Fruit fly (Drosophila melanogaster) whole organism, embryonic: Measurements from ENCODE around the gene HDAC4.

Experiments used
- Antp ChIP-seq: fragments of 200-800 bp; sonication (Bioruptor generic); optimal IDR thresholded peaks from 3 replicates; lab custom pipeline; 2016; ENCODE audit warnings: missing biosample characterization, missing genetic modification characterization
- CG10267 ChIP-seq: fragments of 200-800 bp; sonication (Bioruptor generic); optimal IDR thresholded peaks from 2 replicates; lab custom pipeline; 2018; ENCODE audit warnings: missing biosample characterization, mild to moderate bottlenecking, missing genetic modification characterization, moderate library complexity
- CG10543 ChIP-seq: fragments of 200-800 bp; sonication (Bioruptor generic); optimal IDR thresholded peaks from 3 replicates; lab custom pipeline; 2017; ENCODE audit warnings: missing biosample characterization, mild to moderate bottlenecking, missing genetic modification characterization, moderate library complexity
- CG11085 ChIP-seq: fragments of 200-800 bp; sonication (Bioruptor generic); IDR thresholded peaks from 2 replicates; pipeline ENCODE4 v1.3.6; 2022; ENCODE audit warnings: missing biosample characterization, missing genetic modification characterization
- CG11093 ChIP-seq: fragments of 200-800 bp; sonication (Bioruptor generic); IDR thresholded peaks from 3 replicates; pipeline ENCODE4 v1.3.6; 2022; ENCODE audit warnings: missing biosample characterization, missing genetic modification characterization
- CG12299 ChIP-seq: fragments of 200-800 bp; sonication (Bioruptor generic); optimal IDR thresholded peaks from 2 replicates; lab custom pipeline; 2018; ENCODE audit warnings: missing biosample characterization, mild to moderate bottlenecking, missing genetic modification characterization
- CG13123 ChIP-seq: fragments of 200-800 bp; sonication (Bioruptor generic); optimal IDR thresholded peaks from 2 replicates; lab custom pipeline; 2016; ENCODE audit warnings: missing biosample characterization, missing genetic modification characterization
- CG15696 ChIP-seq: fragments of 200-800 bp; sonication (Bioruptor generic); optimal IDR thresholded peaks from 2 replicates; lab custom pipeline; 2019; ENCODE audit warnings: missing biosample characterization, mild to moderate bottlenecking, missing genetic modification characterization, moderate library complexity
- CG1602 ChIP-seq: fragments of 200-800 bp; sonication (Bioruptor generic); optimal IDR thresholded peaks from 3 replicates; lab custom pipeline; 2016; ENCODE audit warnings: missing biosample characterization, missing genetic modification characterization
- CG1647 ChIP-seq: fragments of 200-800 bp; sonication (Bioruptor generic); optimal IDR thresholded peaks from 3 replicates; lab custom pipeline; 2016; ENCODE audit warnings: missing biosample characterization, missing genetic modification characterization
- CG18262 ChIP-seq: fragments of 200-800 bp; optimal IDR thresholded peaks from 3 replicates; lab custom pipeline; 2019; ENCODE audit warnings: missing biosample characterization, mild to moderate bottlenecking, missing genetic modification characterization, moderate library complexity
- CG1832 ChIP-seq: fragments of 200-800 bp; sonication (Bioruptor generic); optimal IDR thresholded peaks from 2 replicates; lab custom pipeline; 2017; ENCODE audit warnings: missing biosample characterization, mild to moderate bottlenecking, missing genetic modification characterization, inconsistent platforms
- CG2199 ChIP-seq: fragments of 200-800 bp; sonication (Bioruptor generic); IDR thresholded peaks from 3 replicates; pipeline ENCODE4 v1.3.6; 2022; ENCODE audit warnings: missing biosample characterization, missing genetic modification characterization
- CG30020 ChIP-seq: fragments of 200-800 bp; optimal IDR thresholded peaks from 2 replicates; lab custom pipeline; 2019; ENCODE audit warnings: missing biosample characterization, mild to moderate bottlenecking, missing genetic modification characterization, moderate library complexity
- CG31365 ChIP-seq: fragments of 200-800 bp; sonication (Bioruptor generic); optimal IDR thresholded peaks from 2 replicates; lab custom pipeline; 2018; ENCODE audit warnings: missing biosample characterization, mild to moderate bottlenecking, missing genetic modification characterization
- CG3281 ChIP-seq: fragments of 200-800 bp; sonication (Bioruptor generic); optimal IDR thresholded peaks from 3 replicates; lab custom pipeline; 2017; ENCODE audit warnings: missing biosample characterization, mild to moderate bottlenecking, missing genetic modification characterization
- CG4282 ChIP-seq: fragments of 200-800 bp; sonication (Bioruptor generic); optimal IDR thresholded peaks from 2 replicates; lab custom pipeline; 2016; ENCODE audit warnings: missing biosample characterization, missing genetic modification characterization
- CG4730 ChIP-seq: fragments of 200-800 bp; sonication (Bioruptor generic); IDR thresholded peaks from 2 replicates; pipeline ENCODE4 v1.3.6; 2022; ENCODE audit warnings: missing biosample characterization, missing genetic modification characterization
- CG5180 ChIP-seq: fragments of 200-800 bp; sonication (Bioruptor generic); optimal IDR thresholded peaks from 3 replicates; lab custom pipeline; 2017; ENCODE audit warnings: missing biosample characterization, missing genetic modification characterization, mild to moderate bottlenecking, moderate library complexity, missing genetic modification reagents
- CG6254 ChIP-seq: fragments of 200-800 bp; sonication (Bioruptor generic); optimal IDR thresholded peaks from 3 replicates; lab custom pipeline; 2017; ENCODE audit warnings: mild to moderate bottlenecking, missing biosample characterization, missing genetic modification reagents, missing genetic modification characterization
- CG6689 ChIP-seq: fragments of 200-800 bp; sonication (Bioruptor generic); IDR thresholded peaks from 2 replicates; pipeline ENCODE4 v1.3.6; 2022; ENCODE audit warnings: missing biosample characterization, missing genetic modification characterization
- CTCF ChIP-seq: fragments of 200-800 bp; sonication (Bioruptor generic); optimal IDR thresholded peaks from 2 replicates; lab custom pipeline; 2017; ENCODE audit warnings: missing biosample characterization, mild to moderate bottlenecking, missing genetic modification characterization, moderate library complexity
- D19A ChIP-seq: fragments of 200-800 bp; optimal IDR thresholded peaks from 3 replicates; lab custom pipeline; 2019; ENCODE audit warnings: missing biosample characterization, mild to moderate bottlenecking, missing genetic modification characterization, moderate library complexity
- Doc2 ChIP-seq: fragments of 200-800 bp; sonication (Bioruptor generic); IDR thresholded peaks from 2 replicates; pipeline ENCODE4 v1.3.6; 2022; ENCODE audit warnings: missing biosample characterization, missing genetic modification characterization
- Ets97D ChIP-seq: fragments of 200-800 bp; sonication (Bioruptor generic); optimal IDR thresholded peaks from 3 replicates; lab custom pipeline; 2016; ENCODE audit warnings: missing biosample characterization, missing genetic modification characterization
- Hsf ChIP-seq: fragments of 200-800 bp; sonication (Bioruptor generic); optimal IDR thresholded peaks from 3 replicates; lab custom pipeline; 2016; ENCODE audit warnings: missing biosample characterization, missing genetic modification characterization
- Kr ChIP-seq: fragments of 200-800 bp; sonication (Bioruptor generic); optimal IDR thresholded peaks from 2 replicates; lab custom pipeline; 2017; ENCODE audit warnings: missing biosample characterization, mild to moderate bottlenecking, missing genetic modification characterization
- NfI ChIP-seq: fragments of 200-800 bp; sonication (Bioruptor generic); optimal IDR thresholded peaks from 3 replicates; lab custom pipeline; 2018; ENCODE audit warnings: missing biosample characterization, mild to moderate bottlenecking, missing genetic modification characterization, moderate library complexity
- Oli ChIP-seq: fragments of 200-800 bp; sonication (Bioruptor generic); optimal IDR thresholded peaks from 2 replicates; lab custom pipeline; 2018; ENCODE audit warnings: missing biosample characterization, mild to moderate bottlenecking, missing genetic modification characterization, moderate library complexity
- Optix ChIP-seq: fragments of 200-800 bp; sonication (Bioruptor generic); IDR thresholded peaks from 3 replicates; pipeline ENCODE4 v1.3.6; 2022; ENCODE audit warnings: missing biosample characterization, missing genetic modification characterization
- Ptx1 ChIP-seq: fragments of 200-800 bp; sonication (Bioruptor generic); IDR thresholded peaks from 2 replicates; pipeline ENCODE4 v1.3.6; 2022; ENCODE audit warnings: missing biosample characterization, missing genetic modification characterization
- Ravus ChIP-seq: fragments of 200-800 bp; sonication (Bioruptor generic); IDR thresholded peaks from 2 replicates; pipeline ENCODE4 v1.3.6; 2022; ENCODE audit warnings: missing biosample characterization, missing genetic modification characterization
- Side ChIP-seq: fragments of 200-800 bp; sonication (Bioruptor generic); optimal IDR thresholded peaks from 2 replicates; lab custom pipeline; 2016; ENCODE audit warnings: missing biosample characterization, missing genetic modification characterization
- Six4 ChIP-seq: fragments of 200-800 bp; sonication (Bioruptor generic); optimal IDR thresholded peaks from 2 replicates; lab custom pipeline; 2016; ENCODE audit warnings: missing biosample characterization, missing genetic modification characterization
- Spps ChIP-seq: fragments of 200-800 bp; sonication (Bioruptor generic); optimal IDR thresholded peaks from 2 replicates; lab custom pipeline; 2018; ENCODE audit warnings: missing biosample characterization, mild to moderate bottlenecking, missing genetic modification characterization
- Sry-β ChIP-seq: fragments of 200-800 bp; sonication (Bioruptor generic); optimal IDR thresholded peaks from 2 replicates; lab custom pipeline; 2018; ENCODE audit warnings: missing biosample characterization, mild to moderate bottlenecking, missing genetic modification characterization, moderate library complexity
- corto ChIP-seq: fragments of 200-800 bp; sonication (Bioruptor generic); optimal IDR thresholded peaks from 2 replicates; lab custom pipeline; 2016; ENCODE audit warnings: missing biosample characterization, mild to moderate bottlenecking, missing genetic modification characterization, moderate library complexity
- emc ChIP-seq: fragments of 200-800 bp; sonication (Bioruptor generic); optimal IDR thresholded peaks from 2 replicates; lab custom pipeline; 2016; ENCODE audit warnings: missing biosample characterization, missing genetic modification characterization
- fd3F ChIP-seq: fragments of 200-800 bp; sonication (Bioruptor generic); optimal IDR thresholded peaks from 2 replicates; lab custom pipeline; 2018; ENCODE audit warnings: missing biosample characterization, mild to moderate bottlenecking, missing genetic modification characterization, moderate library complexity
- ftz-f1 ChIP-seq: fragments of 200-800 bp; sonication (Bioruptor generic); optimal IDR thresholded peaks from 2 replicates; lab custom pipeline; 2016; ENCODE audit warnings: missing biosample characterization, missing genetic modification characterization
- gce ChIP-seq: fragments of 200-800 bp; sonication (Bioruptor generic); IDR thresholded peaks from 3 replicates; pipeline ENCODE4 v1.3.6; 2022; ENCODE audit warnings: missing biosample characterization, missing genetic modification characterization
- gcm ChIP-seq: fragments of 200-800 bp; sonication (Bioruptor generic); optimal IDR thresholded peaks from 2 replicates; lab custom pipeline; 2019; ENCODE audit warnings: missing biosample characterization, mild to moderate bottlenecking, missing genetic modification characterization, moderate library complexity
- kni ChIP-seq: fragments of 200-800 bp; sonication (Bioruptor generic); optimal IDR thresholded peaks from 3 replicates; lab custom pipeline; 2017; ENCODE audit warnings: mild to moderate bottlenecking, missing biosample characterization, missing genetic modification reagents, missing genetic modification characterization
- lbe ChIP-seq: fragments of 200-800 bp; sonication (Bioruptor generic); optimal IDR thresholded peaks from 2 replicates; lab custom pipeline; 2016; ENCODE audit warnings: missing biosample characterization, mild to moderate bottlenecking, missing genetic modification characterization
- mirr ChIP-seq: fragments of 200-800 bp; sonication (Bioruptor generic); optimal IDR thresholded peaks from 3 replicates; lab custom pipeline; 2018; ENCODE audit warnings: missing biosample characterization, mild to moderate bottlenecking, missing genetic modification characterization
- pum ChIP-seq: fragments of 200-800 bp; sonication (Bioruptor generic); optimal IDR thresholded peaks from 2 replicates; lab custom pipeline; 2016; ENCODE audit warnings: missing biosample characterization, missing genetic modification characterization
- ro ChIP-seq: fragments of 200-800 bp; sonication (Bioruptor generic); IDR thresholded peaks from 2 replicates; pipeline ENCODE4 v1.3.6; 2022; ENCODE audit warnings: missing biosample characterization, missing genetic modification characterization
- salm ChIP-seq: fragments of 200-800 bp; sonication (Bioruptor generic); optimal IDR thresholded peaks from 2 replicates; lab custom pipeline; 2018; ENCODE audit warnings: missing biosample characterization, mild to moderate bottlenecking, missing genetic modification characterization
- so ChIP-seq: fragments of 200-800 bp; sonication (Bioruptor generic); IDR thresholded peaks from 3 replicates; pipeline ENCODE4 v1.3.6; 2022; ENCODE audit warnings: missing biosample characterization, missing genetic modification characterization
- wek ChIP-seq: fragments of 200-800 bp; sonication (Bioruptor generic); optimal IDR thresholded peaks from 3 replicates; lab custom pipeline; 2018; ENCODE audit warnings: missing biosample characterization, mild to moderate bottlenecking, missing genetic modification characterization, moderate library complexity
- zf30C ChIP-seq: fragments of 200-800 bp; sonication (Bioruptor generic); optimal IDR thresholded peaks from 3 replicates; lab custom pipeline; 2018; ENCODE audit warnings: missing biosample characterization, mild to moderate bottlenecking, missing genetic modification characterization
- zfh1 ChIP-seq: fragments of 200-800 bp; sonication (Bioruptor generic); IDR thresholded peaks from 3 replicates; pipeline ENCODE4 v1.3.6; 2022; ENCODE audit warnings: missing biosample characterization, missing genetic modification characterization
- zfh2 ChIP-seq: fragments of 200-800 bp; sonication (Bioruptor generic); optimal IDR thresholded peaks from 2 replicates; lab custom pipeline; 2016; ENCODE audit warnings: missing biosample characterization, missing genetic modification characterization

The HDAC4 gene

DNA sequence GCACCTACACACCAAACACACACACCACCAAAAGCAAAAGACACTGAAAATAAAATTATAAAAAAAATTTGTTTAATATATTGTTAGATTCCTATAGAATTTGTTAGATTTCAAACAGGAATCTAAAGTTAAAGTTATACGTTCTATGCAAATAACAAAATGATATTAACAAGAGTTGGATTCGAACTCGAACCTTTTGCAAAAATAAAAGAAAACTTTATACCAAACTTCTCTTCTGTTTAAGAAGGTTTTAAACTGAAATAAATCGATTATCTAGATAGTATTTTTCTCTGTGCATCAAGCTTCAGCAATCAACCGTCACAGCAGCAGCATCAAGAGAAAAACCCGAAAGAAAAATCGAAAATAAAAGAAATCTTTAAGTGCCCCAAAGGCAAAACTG, 59.0 kb downstream of the HDAC4 start (continued):
- TF ChIP-seq CG6689 (GFP tag; lab: Robert Waterston, UW) (no peak), gce (GFP tag; lab: Robert Waterston, UW) (no peak), mirr (GFP tag; lab: Kevin White, UChicago) (no peak), CG18262 (tag; lab: Kevin White, UChicago) (peak; percentile 68), CG2199 (GFP tag; lab: Robert Waterston, UW) (no peak), CG1647 (GFP tag; lab: Kevin White, UChicago) (no peak), CG6254 (GFP tag; lab: Kevin White, UChicago) (no peak), emc (GFP tag; lab: Kevin White, UChicago) (no peak), CG13123 (GFP tag; lab: Kevin White, UChicago) (no peak), zf30C (GFP tag; lab: Kevin White, UChicago) (no peak), CG4282 (no peak), Optix (GFP tag; lab: Robert Waterston, UW) (no peak), lbe (GFP tag; lab: Kevin White, UChicago) (no peak), pum (GFP tag; lab: Kevin White, UChicago) (no peak), CG30020 (tag; lab: Kevin White, UChicago) (no peak), zfh2 (GFP tag; lab: Kevin White, UChicago) (no peak), Oli (tag; lab: Kevin White, UChicago) (peak; percentile 56), D19A (peak; percentile 47), gcm (GFP tag; lab: Kevin White, UChicago) (peak; percentile 50), ftz-f1 (GFP tag; lab: Kevin White, UChicago) (no peak), Hsf (GFP tag; lab: Kevin White, UChicago) (no peak), Side (GFP tag; lab: Kevin White, UChicago) (no peak), wek (GFP tag; lab: Kevin White, UChicago) (no peak), Antp (GFP tag; lab: Kevin White, UChicago) (no peak), Ets97D (GFP tag; lab: Kevin White, UChicago) (no peak), CG11093 (GFP tag; lab: Robert Waterston, UW) (no peak), Six4 (GFP tag; lab: Kevin White, UChicago) (peak; percentile 6), ro (GFP tag; lab: Robert Waterston, UW) (no peak), CG4730 (GFP tag; lab: Robert Waterston, UW) (no peak), Doc2 (GFP tag; lab: Robert Waterston, UW) (no peak), CG11085 (GFP tag; lab: Robert Waterston, UW) (no peak), Ravus (GFP tag; lab: Robert Waterston, UW) (no peak), CG15696 (no peak), Kr (no peak), CG10543 (GFP tag; lab: Kevin White, UChicago) (no peak), zfh1 (GFP tag; lab: Robert Waterston, UW) (0 out of 3 replicates have a peak, but pooled peaks have one; percentile 8), CG12299 (tag; lab: Kevin White, UChicago) (no peak), salm (tag; lab: Kevin White, UChicago) (no peak), kni (GFP tag; lab: Kevin White, UChicago) (no peak), CG10267 (tag; lab: Kevin White, UChicago) (peak; percentile 26), Spps (tag; lab: Kevin White, UChicago) (no peak), CG5180 (no peak), corto (no peak), so (GFP tag; lab: Robert Waterston, UW) (no peak), CTCF (GFP tag; lab: Kevin White, UChicago) (no peak), CG1602 (GFP tag; lab: Kevin White, UChicago) (no peak), Sry-β (GFP tag; lab: Kevin White, UChicago) (no peak), CG1832 (no peak), CG3281 (no peak), fd3F (GFP tag; lab: Kevin White, UChicago) (no peak), CG31365 (no peak), Ptx1 (GFP tag; lab: Robert Waterston, UW) (0 out of 2 replicates have a peak, but pooled peaks have one; percentile 28), NfI (no peak)
